Worm (Caenorhabditis elegans): ENCODE results near the gene F09C8.2.

DNA sequence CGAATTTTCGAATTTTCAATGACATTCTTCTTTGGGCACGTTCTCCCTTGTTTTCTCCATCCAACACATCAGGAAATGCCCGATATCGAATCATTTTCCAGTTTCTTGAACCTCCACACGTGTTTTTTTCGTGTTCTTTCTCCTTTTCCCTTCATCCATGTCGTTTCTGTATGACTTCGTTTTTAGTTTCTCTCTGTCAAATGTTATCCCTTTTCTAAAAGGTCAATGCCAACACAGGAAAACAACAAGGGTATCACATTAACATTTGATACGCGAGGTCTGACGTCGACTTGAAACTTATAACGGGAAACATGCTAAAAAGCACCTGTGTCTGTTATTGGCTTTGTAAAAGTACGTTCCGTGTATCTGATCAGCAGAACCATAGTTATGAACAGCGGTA, 26.0 kb upstream of the F09C8.2 start:
- TF ChIP-seq pha-4 (tag; optimal IDR thresholded peaks at IDR 0.05) (no peak), lin-26 (GFP tag; IDR thresholded peaks at IDR 0.05) (no peak), sea-2 (GFP tag; IDR thresholded peaks at IDR 0.05) (no peak), F22D6.2 (tag; optimal IDR thresholded peaks at IDR 0.05) (no peak), xnd-1 (tag; optimal IDR thresholded peaks at IDR 0.05) (no peak), unc-62 (GFP tag; optimal IDR thresholded peaks at IDR 0.05) (no peak), dox-1 (GFP tag; IDR thresholded peaks at IDR 0.05) (no peak), hrde-1 (tag; optimal IDR thresholded peaks at IDR 0.05; ENCODE audit: borderline replicate concordance) (no peak), ets-4 (GFP tag; optimal IDR thresholded peaks at IDR 0.05) (no peak), ama-1 (optimal IDR thresholded peaks at IDR 0.05) (no peak), ama-1 (GFP tag; optimal IDR thresholded peaks at IDR 0.05) (no peak), ztf-22 (GFP tag; optimal IDR thresholded peaks at IDR 0.05) (no peak), F23B12.7 (tag; optimal IDR thresholded peaks at IDR 0.05; ENCODE audit: insufficient read depth) (no peak)

Data from whole organism, young adult.